Worm (Caenorhabditis elegans) whole organism, L4 larva: Measurements from ENCODE around the gene R06B9.5.

Source experiments
- F26F4.8 ChIP-seq: fragments of 200-800 bp; sonication (Bioruptor generic); conservative IDR thresholded peaks from 2 replicates; pipeline ENCODE4 v1.3.6; 2022; ENCODE audit warnings: missing genetic modification characterization, missing compliant biosample characterization
- F37D6.2 ChIP-seq: sonication (generic microtip); optimal IDR thresholded peaks from 2 replicates; lab custom pipeline; 2016; ENCODE audit warnings: mild to moderate bottlenecking, missing genetic modification characterization, missing compliant biosample characterization
- F49E8.2 ChIP-seq: sonication (generic microtip); optimal IDR thresholded peaks from 2 replicates; lab custom pipeline; 2016; ENCODE audit warnings: missing compliant biosample characterization, mild to moderate bottlenecking, missing genetic modification characterization, borderline replicate concordance
- R02D3.7 ChIP-seq: fragments of 150-350 bp; sonication (generic microtip); optimal IDR thresholded peaks from 3 replicates; lab custom pipeline; 2014; ENCODE audit warnings: missing biosample characterization, missing genetic modification characterization
- ZK546.5 ChIP-seq, 2 experiments: sonication (generic microtip); optimal IDR thresholded peaks; 2 replicates each; lab custom pipeline; 2017; ENCODE audit warnings: missing biosample characterization in 2 of 2, missing genetic modification characterization in 2 of 2
- aha-1 ChIP-seq: fragments of 150-350 bp; peaks from one replicate; lab custom pipeline; 2014; ENCODE audit warnings: missing biosample characterization, missing genetic modification characterization
- ama-1 ChIP-seq: fragments of 150-350 bp; optimal IDR thresholded peaks from 2 replicates; lab custom pipeline; 2014; ENCODE audit warnings: inconsistent platforms, mixed read lengths
- ceh-20 ChIP-seq: fragments of 200-800 bp; sonication (Bioruptor generic); IDR thresholded peaks from 2 replicates; pipeline ENCODE4 v1.3.6; 2022; ENCODE audit warnings: missing genetic modification reagents, missing genetic modification characterization, missing compliant biosample characterization
- ceh-62 ChIP-seq: sonication (generic microtip); optimal IDR thresholded peaks from 2 replicates; lab custom pipeline; 2017; ENCODE audit warnings: missing biosample characterization, missing genetic modification characterization
- ceh-82 ChIP-seq: sonication (generic microtip); optimal IDR thresholded peaks from 2 replicates; lab custom pipeline; 2017; ENCODE audit warnings: missing biosample characterization, missing genetic modification characterization
- ctbp-1 ChIP-seq: fragments of 200-800 bp; sonication (Bioruptor generic); IDR thresholded peaks from 2 replicates; pipeline ENCODE4 v1.3.6; 2022; ENCODE audit warnings: missing genetic modification reagents, missing genetic modification characterization, missing compliant biosample characterization
- daf-16 ChIP-seq, 3 experiments: sonication (generic microtip); optimal IDR thresholded peaks; 2 replicates each; lab custom pipeline; 2016 to 2017; ENCODE audit warnings: missing genetic modification characterization in 3 of 3, missing genetic modification reagents in 3 of 3, mild to moderate bottlenecking in 2 of 3, missing compliant biosample characterization in 2 of 3, missing biosample characterization in 1 of 3, moderate library complexity in 1 of 3
- dmd-6 ChIP-seq: fragments of 200-800 bp; sonication (Bioruptor generic); IDR thresholded peaks from 2 replicates; pipeline ENCODE4 v1.3.6; 2022; ENCODE audit warnings: missing genetic modification reagents, missing genetic modification characterization, missing compliant biosample characterization
- dmd-9 ChIP-seq: fragments of 200-800 bp; sonication (Bioruptor generic); IDR thresholded peaks from 2 replicates; pipeline ENCODE4 v1.3.6; 2022; ENCODE audit warnings: missing genetic modification reagents, missing genetic modification characterization, missing compliant biosample characterization
- dpl-1 ChIP-seq: fragments of 150-350 bp; optimal IDR thresholded peaks from 2 replicates; lab custom pipeline; 2014; ENCODE audit warnings: missing biosample characterization, missing genetic modification reagents, missing genetic modification characterization
- dve-1 ChIP-seq: sonication (generic microtip); optimal IDR thresholded peaks from 2 replicates; lab custom pipeline; 2017; ENCODE audit warnings: antibody characterized with exemption, mild to moderate bottlenecking, missing genetic modification characterization, missing compliant biosample characterization; ENCODE audit not compliant: insufficient read depth
- fos-1 ChIP-seq: fragments of 150-350 bp; optimal IDR thresholded peaks from 2 replicates; lab custom pipeline; 2014; ENCODE audit warnings: missing biosample characterization, missing genetic modification characterization
- gei-8 ChIP-seq: fragments of 200-800 bp; sonication (Bioruptor generic); optimal IDR thresholded peaks from 2 replicates; lab custom pipeline; 2018; ENCODE audit warnings: mild to moderate bottlenecking, missing genetic modification characterization, missing compliant biosample characterization
- jun-1 ChIP-seq: fragments of 150-350 bp; optimal IDR thresholded peaks from 2 replicates; lab custom pipeline; 2014; ENCODE audit warnings: missing biosample characterization, missing genetic modification reagents, missing genetic modification characterization
- lim-7 ChIP-seq: fragments of 200-800 bp; sonication (Bioruptor generic); IDR thresholded peaks from 2 replicates; pipeline ENCODE4 v1.3.6; 2022; ENCODE audit warnings: missing genetic modification characterization, missing compliant biosample characterization
- lin-15B ChIP-seq: fragments of 150-350 bp; sonication (generic microtip); optimal IDR thresholded peaks from 3 replicates; lab custom pipeline; 2014; ENCODE audit warnings: missing biosample characterization, missing genetic modification characterization
- lin-29 ChIP-seq: fragments of 200-800 bp; sonication (Bioruptor generic); IDR thresholded peaks from 2 replicates; pipeline ENCODE4 v1.3.6; 2022; ENCODE audit warnings: missing genetic modification reagents, missing genetic modification characterization, missing compliant biosample characterization
- lin-38 ChIP-seq: fragments of 200-800 bp; sonication (Bioruptor generic); IDR thresholded peaks from 2 replicates; pipeline ENCODE4 v1.3.6; 2022; ENCODE audit warnings: missing genetic modification reagents, missing genetic modification characterization, missing compliant biosample characterization
- lin-39 ChIP-seq: fragments of 150-350 bp; optimal IDR thresholded peaks from 2 replicates; lab custom pipeline; 2014; ENCODE audit warnings: missing biosample characterization, missing genetic modification reagents, missing genetic modification characterization
- lsy-2 ChIP-seq, 2 experiments: fragments of 150-350 bp in 1 of 2; sonication (generic microtip) in 1 of 2; optimal IDR thresholded peaks; 2 replicates each; lab custom pipeline; 2014 to 2017; ENCODE audit warnings: missing biosample characterization in 2 of 2, missing genetic modification characterization in 2 of 2
- mxl-3 ChIP-seq: fragments of 200-800 bp; sonication (Bioruptor generic); optimal IDR thresholded peaks from 2 replicates; lab custom pipeline; 2018; ENCODE audit warnings: mild to moderate bottlenecking, missing genetic modification characterization, missing compliant biosample characterization
- nhr-111 ChIP-seq: fragments of 200-800 bp; sonication (Bioruptor generic); optimal IDR thresholded peaks from 2 replicates; lab custom pipeline; 2018; ENCODE audit warnings: mild to moderate bottlenecking, missing genetic modification characterization, missing compliant biosample characterization
- nhr-237 ChIP-seq: sonication (generic microtip); optimal IDR thresholded peaks from 2 replicates; lab custom pipeline; 2017; ENCODE audit warnings: missing biosample characterization, missing genetic modification characterization
- nhr-28 ChIP-seq: fragments of 150-350 bp; optimal IDR thresholded peaks from 2 replicates; lab custom pipeline; 2014; ENCODE audit warnings: missing biosample characterization, missing genetic modification characterization
- nhr-41 ChIP-seq: fragments of 200-800 bp; sonication (Bioruptor generic); IDR thresholded peaks from 2 replicates; pipeline ENCODE4 v1.3.6; 2022; ENCODE audit warnings: missing genetic modification reagents, missing genetic modification characterization, missing compliant biosample characterization
- nhr-42 ChIP-seq: fragments of 200-800 bp; sonication (Bioruptor generic); IDR thresholded peaks from 2 replicates; pipeline ENCODE4 v1.3.6; 2022; ENCODE audit warnings: missing genetic modification characterization, missing compliant biosample characterization
- nhr-48 ChIP-seq: sonication (generic microtip); optimal IDR thresholded peaks from 2 replicates; lab custom pipeline; 2016; ENCODE audit warnings: mild to moderate bottlenecking, missing genetic modification characterization, missing compliant biosample characterization
- nhr-6 ChIP-seq: fragments of 150-350 bp; optimal IDR thresholded peaks from 2 replicates; lab custom pipeline; 2014; ENCODE audit warnings: missing biosample characterization, missing genetic modification characterization
- php-3 ChIP-seq: fragments of 200-800 bp; sonication (Bioruptor generic); IDR thresholded peaks from 2 replicates; pipeline ENCODE4 v1.3.6; 2022; ENCODE audit warnings: missing genetic modification reagents, missing genetic modification characterization, missing compliant biosample characterization
- pqm-1 ChIP-seq: sonication (generic microtip); optimal IDR thresholded peaks from 2 replicates; lab custom pipeline; 2017; ENCODE audit warnings: missing biosample characterization, missing genetic modification characterization
- sdz-12 ChIP-seq: fragments of 200-800 bp; sonication (Bioruptor generic); optimal IDR thresholded peaks from 2 replicates; lab custom pipeline; 2018; ENCODE audit warnings: mild to moderate bottlenecking, missing genetic modification characterization, missing compliant biosample characterization
- spr-1 ChIP-seq: sonication (generic microtip); optimal IDR thresholded peaks from 2 replicates; lab custom pipeline; 2016; ENCODE audit warnings: mild to moderate bottlenecking, missing genetic modification characterization, missing compliant biosample characterization
- ztf-11 ChIP-seq: fragments of 150-350 bp; optimal IDR thresholded peaks from 2 replicates; lab custom pipeline; 2014; ENCODE audit warnings: missing biosample characterization, missing genetic modification characterization

R06B9.5 gene

DNA sequence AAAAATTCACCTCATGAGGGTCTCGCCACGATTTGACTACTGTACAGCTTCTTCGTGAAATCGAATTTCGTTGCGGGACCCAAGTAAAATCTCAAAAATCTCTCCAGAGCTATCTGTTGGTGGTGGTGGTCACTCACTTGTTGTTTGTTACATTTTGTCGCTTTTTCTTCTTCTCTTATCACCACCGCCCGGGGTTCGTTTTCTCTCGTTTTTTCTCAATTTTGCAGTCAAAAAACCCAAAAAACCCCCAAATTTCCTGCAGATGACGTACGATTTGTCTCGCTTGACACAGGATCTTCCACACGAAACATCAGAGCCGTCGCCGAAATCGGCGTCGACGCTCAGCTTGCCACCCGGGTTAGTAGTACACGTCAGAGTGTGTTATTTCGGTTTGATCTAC, at the start of gene R06B9.5:
Gene R06B9.5 (plus strand): TSS at position 232 of the 400 bp plus-strand sequence.
- TF ChIP-seq daf-16 (GFP tag; optimal IDR thresholded peaks at IDR 0.05; lab: Kevin White, UChicago) (no peak), daf-16 (tag; optimal IDR thresholded peaks at IDR 0.05; lab: Kevin White, UChicago) (peak; percentile 5), lin-38 (GFP tag; lab: Robert Waterston, UW) (no peak), ztf-11 (tag; lab: Kevin White, UChicago) (no peak), ceh-20 (GFP tag; lab: Robert Waterston, UW) (no peak), jun-1 (tag; lab: Kevin White, UChicago) (no peak)
- TF ChIP-seq, all 104 proteins: peak for 1

DNA sequence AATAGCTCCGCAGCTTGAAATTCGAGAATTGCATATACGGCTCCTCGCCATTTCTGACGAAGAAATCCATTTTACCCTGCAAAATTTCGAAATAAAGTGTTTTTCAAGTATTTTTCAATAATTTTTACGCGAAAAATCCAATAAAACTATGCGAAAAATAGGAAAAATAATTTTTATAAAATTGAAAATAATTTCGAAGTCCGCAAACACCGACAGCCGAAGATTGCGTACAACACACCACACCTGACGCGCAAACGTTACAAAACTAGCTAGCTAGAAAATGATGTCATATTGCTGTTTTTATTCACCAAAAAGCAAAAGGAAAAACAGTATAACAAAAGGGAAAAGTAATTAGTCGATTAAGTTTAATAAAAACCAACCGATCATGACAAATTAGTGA, 41.4 kb upstream of the R06B9.5 start, which contains the start of gene rpoa-1:
Gene rpoa-1 (minus strand): TSS at position 84 of the 400 bp plus-strand sequence.
- TF ChIP-seq dmd-6 (GFP tag; lab: Robert Waterston, UW) (no peak), daf-16 (GFP tag; optimal IDR thresholded peaks at IDR 0.05; lab: Kevin White, UChicago) (no peak), daf-16 (tag; optimal IDR thresholded peaks at IDR 0.05; lab: Kevin White, UChicago) (peak; percentile 15), dpl-1 (GFP tag; lab: Kevin White, UChicago) (peak; percentile 59), ceh-62 (no peak), lin-38 (GFP tag; lab: Robert Waterston, UW) (peak; percentile 38), ZK546.5 (tag; optimal IDR thresholded peaks at IDR 0.05; lab: Kevin White, UChicago) (no peak), lsy-2 (tag; optimal IDR thresholded peaks at IDR 0.05; lab: Kevin White, UChicago) (peak in 1 of 2 experiments; percentile 59), nhr-111 (GFP tag; lab: Kevin White, UChicago) (no peak)

DNA sequence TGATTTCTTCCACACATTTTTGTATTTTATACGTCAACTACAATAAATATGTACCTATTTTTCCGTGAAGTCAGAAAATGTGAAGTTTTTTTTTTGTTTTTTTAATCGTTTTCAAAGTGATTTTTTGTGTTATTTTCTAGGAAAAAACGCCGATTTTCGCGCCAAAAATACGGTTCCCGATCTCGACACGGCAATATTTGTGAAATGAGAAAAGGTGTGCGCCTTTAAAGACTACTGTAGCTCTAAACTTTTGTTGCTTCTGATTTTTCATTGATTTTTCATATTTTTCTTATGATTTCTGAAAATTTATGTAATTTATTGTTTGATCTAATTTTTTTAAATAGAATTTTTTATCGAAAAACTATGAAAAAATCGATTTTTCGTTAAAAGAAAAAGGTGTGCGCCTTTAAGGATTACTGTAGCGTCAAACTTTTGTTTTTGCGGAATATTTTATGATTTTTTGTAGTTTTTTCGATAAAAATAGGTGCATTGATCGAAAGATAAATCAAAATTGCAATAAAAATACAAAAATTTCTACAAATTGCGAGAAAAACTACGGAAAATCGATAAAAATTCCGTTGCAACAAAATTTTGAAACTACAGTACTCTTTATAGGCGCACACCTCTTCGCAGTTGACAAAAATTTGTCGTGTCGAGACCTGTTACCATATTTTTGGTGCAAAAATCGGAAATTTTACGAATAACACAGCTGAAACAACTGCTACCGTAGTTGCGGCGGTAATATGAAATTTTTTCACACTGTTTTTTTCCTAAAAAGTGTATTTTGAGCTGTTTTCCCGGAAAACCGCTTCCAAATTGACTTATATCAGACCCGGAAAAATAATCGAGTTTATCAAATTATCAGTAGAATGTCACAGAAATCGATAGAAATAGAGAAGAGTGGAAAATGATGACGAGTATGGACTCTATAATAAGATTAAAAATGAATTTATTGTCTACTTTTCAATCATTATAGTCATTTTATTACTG, 40.5 kb upstream of the R06B9.5 start, which contains the start of gene kqt-3:
Gene kqt-3 (plus strand): TSS at position 940 of the 990 bp plus-strand sequence.
- TF ChIP-seq daf-16 (GFP tag; optimal IDR thresholded peaks at IDR 0.05; lab: Kevin White, UChicago) (no peak), daf-16 (tag; optimal IDR thresholded peaks at IDR 0.05; lab: Kevin White, UChicago) (peak; percentile 52), nhr-28 (tag; lab: Kevin White, UChicago) (peak; percentile 8), F49E8.2 (tag; lab: Kevin White, UChicago) (no peak), ama-1 (lab: Kevin White, UChicago) (no peak), fos-1 (tag; lab: Kevin White, UChicago) (no peak), aha-1 (tag; lab: Kevin White, UChicago) (no peak), nhr-48 (no peak), F37D6.2 (no peak), lim-7 (GFP tag; lab: Robert Waterston, UW) (no peak), R02D3.7 (tag; lab: Kevin White, UChicago) (no peak), ztf-11 (tag; lab: Kevin White, UChicago) (no peak), nhr-41 (GFP tag; lab: Robert Waterston, UW) (no peak), php-3 (GFP tag; lab: Robert Waterston, UW) (no peak), nhr-237 (tag; lab: Kevin White, UChicago) (no peak), spr-1 (tag; lab: Kevin White, UChicago) (no peak)
- TF ChIP-seq, all 104 proteins: peak for 2

DNA sequence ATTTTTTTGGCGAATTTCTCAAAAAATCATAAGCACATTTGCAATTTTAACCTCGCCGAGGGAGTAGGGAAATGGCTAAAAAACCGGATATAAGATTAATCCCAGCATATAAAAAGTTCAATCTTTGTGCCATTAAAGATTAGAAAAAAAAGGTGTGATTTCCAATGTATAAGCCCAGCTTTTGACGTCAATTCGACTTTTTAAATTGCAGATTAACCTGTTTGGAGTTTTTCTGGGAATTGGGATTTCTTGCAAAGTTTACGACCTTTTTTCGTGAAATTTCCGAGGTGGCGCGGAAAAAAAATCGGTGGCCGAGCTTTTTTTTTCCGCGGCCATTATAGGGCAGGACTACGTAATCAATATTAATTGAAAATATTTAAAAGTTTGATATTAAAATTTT, 38.4 kb upstream of the R06B9.5 start:
- TF ChIP-seq nhr-111 (GFP tag; lab: Kevin White, UChicago) (no peak), aha-1 (tag; lab: Kevin White, UChicago) (peak; percentile 14)

DNA sequence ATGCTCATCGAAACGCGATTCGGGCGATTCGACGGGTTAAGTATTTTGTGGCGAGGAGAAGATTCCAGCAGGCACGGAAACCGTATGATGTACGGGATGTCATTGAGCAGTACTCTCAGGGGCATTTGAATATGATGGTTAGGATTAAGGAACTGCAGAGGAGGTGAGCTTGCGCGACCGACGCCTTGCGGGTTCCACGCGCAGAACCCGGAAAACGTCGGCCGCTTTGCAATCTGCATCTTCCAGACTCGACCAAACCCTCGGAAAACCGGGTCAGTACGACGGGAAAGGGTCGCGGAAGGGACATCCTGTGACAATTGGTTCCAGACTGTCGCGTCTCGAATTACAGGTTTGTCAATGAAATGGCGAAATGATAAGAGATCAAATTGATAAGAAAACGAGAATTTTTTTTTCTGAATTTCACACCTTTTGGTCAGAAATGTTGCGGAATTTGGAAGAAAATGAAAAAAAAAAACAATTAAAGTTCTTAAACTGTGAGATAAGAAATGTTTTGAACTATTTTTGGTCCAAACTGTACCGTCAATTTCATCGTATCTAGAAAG, 24.5 kb upstream of the R06B9.5 start:
- TF ChIP-seq nhr-6 (tag; lab: Kevin White, UChicago) (no peak), dmd-6 (GFP tag; lab: Robert Waterston, UW) (peak; percentile 53), F26F4.8 (GFP tag; lab: Robert Waterston, UW) (0 out of 2 replicates have a peak, but pooled peaks have one; percentile 25), mxl-3 (GFP tag; lab: Kevin White, UChicago) (no peak), dmd-9 (GFP tag; lab: Robert Waterston, UW) (no peak), ceh-82 (no peak), gei-8 (GFP tag; lab: Kevin White, UChicago) (no peak), sdz-12 (GFP tag; lab: Kevin White, UChicago) (no peak), lin-39 (no peak), lin-38 (GFP tag; lab: Robert Waterston, UW) (no peak), pqm-1 (tag; lab: Kevin White, UChicago) (peak; percentile 24), daf-16 (GFP tag; optimal IDR thresholded peaks at IDR 0.05; lab: Kevin White, UChicago) (no peak), daf-16 (tag; optimal IDR thresholded peaks at IDR 0.05; lab: Kevin White, UChicago) (peak; percentile 30), lin-29 (GFP tag; lab: Robert Waterston, UW) (no peak), lim-7 (GFP tag; lab: Robert Waterston, UW) (no peak), dve-1 (tag; lab: Kevin White, UChicago) (peak; percentile 52), ctbp-1 (no peak), nhr-42 (GFP tag; lab: Robert Waterston, UW) (0 out of 2 replicates have a peak, but pooled peaks have one; percentile 21), lin-15B (no peak)
